Worm (Caenorhabditis elegans) whole organism, early embryonic: ENCODE results near the gene txt-17.
"Not testable (repeated sequence)": the region's sequence is repeated elsewhere in the genome, so short reads cannot be mapped to it uniquely, and the experiment has no call there.

Source experiments
- B0310.2 ChIP-seq: sonication (generic microtip); optimal IDR thresholded peaks from 2 replicates; lab custom pipeline; 2016; ENCODE audit warnings: mild to moderate bottlenecking, missing genetic modification characterization, missing compliant biosample characterization
- F13C5.2 ChIP-seq: sonication (generic microtip); optimal IDR thresholded peaks from 2 replicates; lab custom pipeline; 2017; ENCODE audit warnings: mild to moderate bottlenecking, missing genetic modification characterization, inconsistent platforms, missing compliant biosample characterization
- aly-1 ChIP-seq: sonication (generic microtip); optimal IDR thresholded peaks from 2 replicates; lab custom pipeline; 2016; ENCODE audit warnings: missing genetic modification characterization, missing compliant biosample characterization
- ama-1 ChIP-seq: fragments of 150-350 bp; optimal IDR thresholded peaks from 2 replicates; lab custom pipeline; 2014
- ceh-13 ChIP-seq: fragments of 200-800 bp; sonication (Bioruptor generic); optimal IDR thresholded peaks from 2 replicates; lab custom pipeline; 2018; ENCODE audit warnings: mild to moderate bottlenecking, missing genetic modification characterization, missing compliant biosample characterization
- ceh-36 ChIP-seq: sonication (generic microtip); optimal IDR thresholded peaks from 2 replicates; lab custom pipeline; 2016; ENCODE audit warnings: missing genetic modification characterization, inconsistent platforms, missing compliant biosample characterization
- ets-7 ChIP-seq: sonication (generic microtip); optimal IDR thresholded peaks from 2 replicates; lab custom pipeline; 2016; ENCODE audit warnings: missing genotype, missing genetic modification characterization, missing compliant biosample characterization
- flt-1 ChIP-seq: fragments of 200-800 bp; sonication (Bioruptor generic); IDR thresholded peaks from 2 replicates; pipeline ENCODE4 v1.3.6; 2022; ENCODE audit warnings: missing genetic modification characterization, missing compliant biosample characterization
- hmbx-1 ChIP-seq: sonication (generic microtip); optimal IDR thresholded peaks from 2 replicates; lab custom pipeline; 2016; ENCODE audit warnings: mild to moderate bottlenecking, missing genetic modification characterization, missing compliant biosample characterization
- hmg-4 ChIP-seq: fragments of 200-800 bp; sonication (Bioruptor generic); optimal IDR thresholded peaks from 2 replicates; lab custom pipeline; 2018; ENCODE audit warnings: mild to moderate bottlenecking, missing genetic modification characterization, missing compliant biosample characterization
- hnd-1 ChIP-seq: sonication (generic microtip); optimal IDR thresholded peaks from 2 replicates; lab custom pipeline; 2016; ENCODE audit warnings: missing genetic modification characterization, missing compliant biosample characterization
- pes-1 ChIP-seq: fragments of 200-800 bp; sonication (Bioruptor generic); IDR thresholded peaks from 2 replicates; pipeline ENCODE4 v1.3.6; 2022; ENCODE audit warnings: missing genetic modification reagents, missing genetic modification characterization, missing compliant biosample characterization
- scrt-1 ChIP-seq: fragments of 200-800 bp; sonication (Bioruptor generic); IDR thresholded peaks from 2 replicates; pipeline ENCODE4 v1.3.6; 2022; ENCODE audit warnings: missing genetic modification characterization, missing compliant biosample characterization
- sea-1 ChIP-seq: fragments of 200-800 bp; sonication (Bioruptor generic); conservative IDR thresholded peaks from 2 replicates; pipeline ENCODE4 v1.3.6; 2022; ENCODE audit warnings: missing genetic modification characterization, missing compliant biosample characterization
- tbx-11 ChIP-seq: fragments of 200-800 bp; sonication (Bioruptor generic); IDR thresholded peaks from 2 replicates; pipeline ENCODE4 v1.3.6; 2022; ENCODE audit warnings: missing genetic modification characterization, missing compliant biosample characterization
- tbx-37 ChIP-seq: fragments of 200-800 bp; sonication (Bioruptor generic); conservative IDR thresholded peaks from 2 replicates; pipeline ENCODE4 v1.3.6; 2022; ENCODE audit warnings: missing genetic modification reagents, missing genetic modification characterization, missing compliant biosample characterization
- tra-4 ChIP-seq: sonication (generic microtip); optimal IDR thresholded peaks from 2 replicates; lab custom pipeline; 2017; ENCODE audit warnings: missing genetic modification characterization, missing compliant biosample characterization

txt-17 gene

DNA sequence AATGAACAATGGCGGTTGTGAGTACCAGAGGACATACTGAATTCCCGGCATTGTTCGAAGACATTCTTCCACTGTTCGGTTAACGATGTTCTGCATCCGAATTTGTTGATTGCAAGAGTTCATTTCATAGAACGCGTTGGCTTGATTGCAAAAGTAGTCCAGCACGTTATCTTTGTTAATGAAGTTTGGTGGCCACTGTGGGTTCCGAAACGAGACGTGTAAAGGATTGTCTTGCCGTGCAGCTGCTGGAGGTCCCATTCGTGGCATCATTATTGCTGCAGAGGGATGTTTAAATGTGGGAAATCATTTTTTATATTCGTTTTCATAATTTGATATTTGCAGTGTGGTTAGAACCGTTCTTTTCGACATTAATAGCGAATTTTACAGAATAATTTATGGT lies 6.3 kb upstream of the txt-17 start, which contains the start of gene mdt-6:
mdt-6 (minus strand) TSS at position 275 of the 400 bp plus-strand sequence.
- TF ChIP-seq ets-7 (tag; lab: Kevin White, UChicago): no peak
- TF ChIP-seq aly-1 (tag; lab: Kevin White, UChicago): no peak
- TF ChIP-seq F13C5.2 (tag; lab: Kevin White, UChicago): no peak
- no peak for TF ChIP-seq sea-1 (GFP tag; lab: Robert Waterston, UW)
- TF ChIP-seq hmg-4 (GFP tag; lab: Kevin White, UChicago): no peak
- TF ChIP-seq pes-1 (GFP tag; lab: Robert Waterston, UW): no peak
- TF ChIP-seq B0310.2: no peak
- no peak for TF ChIP-seq scrt-1 (GFP tag; lab: Robert Waterston, UW)
- TF ChIP-seq tra-4 (tag; lab: Kevin White, UChicago): no peak
- TF ChIP-seq ama-1 (lab: Kevin White, UChicago): no peak
- no peak for TF ChIP-seq ceh-13 (GFP tag; lab: Kevin White, UChicago)
- TF ChIP-seq tbx-37: no peak
- TF ChIP-seq hmbx-1: no peak
- no peak for TF ChIP-seq ceh-36
- no peak for TF ChIP-seq hnd-1 (tag; lab: Kevin White, UChicago)
- TF ChIP-seq flt-1: no peak
- no peak for TF ChIP-seq tbx-11 (GFP tag; lab: Robert Waterston, UW)

DNA sequence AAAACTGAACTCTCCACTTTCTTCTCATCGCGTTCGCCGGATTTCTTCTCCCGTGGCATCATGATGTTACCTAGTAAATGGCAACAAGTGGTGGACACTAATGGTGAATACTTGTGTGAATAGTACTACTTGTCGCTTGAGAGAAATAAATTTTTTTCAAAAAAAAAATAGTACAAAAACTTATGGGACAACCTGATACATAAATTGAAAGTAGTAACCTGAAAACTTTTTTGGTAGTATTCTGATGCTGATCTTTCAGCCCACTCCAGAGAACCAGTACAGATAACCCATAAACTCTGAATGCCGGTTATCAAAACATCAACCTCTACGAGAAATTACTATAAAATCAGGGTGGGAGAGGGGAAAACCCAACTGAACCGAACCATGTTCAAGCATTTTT lies 4.8 kb upstream of the txt-17 start, which contains the start of gene Y57E12AL.2:
Y57E12AL.2 (plus strand) TSS at position 301 of the 400 bp plus-strand sequence.
- not testable (repeated sequence) for TF ChIP-seq sea-1 (GFP tag; lab: Robert Waterston, UW); tbx-11 (GFP tag; lab: Robert Waterston, UW); hnd-1 (tag; lab: Kevin White, UChicago)

DNA sequence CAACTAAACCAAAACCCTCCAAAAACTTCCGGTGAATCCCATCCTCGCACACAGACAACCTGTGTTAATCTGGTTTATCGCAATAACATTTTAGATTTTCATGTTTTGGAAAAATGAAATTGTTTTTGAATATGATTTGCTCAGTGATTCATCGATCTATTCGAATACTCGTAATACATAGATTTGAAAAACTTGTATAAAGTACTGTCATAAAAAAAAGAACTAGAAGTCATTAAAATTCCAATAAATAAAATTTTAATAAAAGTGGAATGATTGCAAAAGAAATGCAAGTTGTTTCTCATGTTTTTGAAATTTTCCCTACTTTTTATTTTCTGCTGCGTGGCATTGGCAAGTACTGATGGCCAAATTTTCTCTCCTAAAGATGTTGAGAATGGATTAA lies 1.6 kb upstream of the txt-17 start, which contains the start of gene spig-8:
spig-8 (plus strand) TSS at position 301 of the 400 bp plus-strand sequence.
- TF ChIP-seq hmg-4 (GFP tag; lab: Kevin White, UChicago) (no peak), pes-1 (GFP tag; lab: Robert Waterston, UW) (no peak), F13C5.2 (tag; lab: Kevin White, UChicago) (no peak), scrt-1 (GFP tag; lab: Robert Waterston, UW) (no peak), hmbx-1 (no peak), ceh-13 (GFP tag; lab: Kevin White, UChicago) (no peak), ceh-36 (no peak), ama-1 (lab: Kevin White, UChicago) (no peak), sea-1 (GFP tag; lab: Robert Waterston, UW) (no peak), tbx-11 (GFP tag; lab: Robert Waterston, UW) (no peak), tbx-37 (no peak), hnd-1 (tag; lab: Kevin White, UChicago) (no peak), aly-1 (tag; lab: Kevin White, UChicago) (no peak), tra-4 (tag; lab: Kevin White, UChicago) (no peak)

DNA sequence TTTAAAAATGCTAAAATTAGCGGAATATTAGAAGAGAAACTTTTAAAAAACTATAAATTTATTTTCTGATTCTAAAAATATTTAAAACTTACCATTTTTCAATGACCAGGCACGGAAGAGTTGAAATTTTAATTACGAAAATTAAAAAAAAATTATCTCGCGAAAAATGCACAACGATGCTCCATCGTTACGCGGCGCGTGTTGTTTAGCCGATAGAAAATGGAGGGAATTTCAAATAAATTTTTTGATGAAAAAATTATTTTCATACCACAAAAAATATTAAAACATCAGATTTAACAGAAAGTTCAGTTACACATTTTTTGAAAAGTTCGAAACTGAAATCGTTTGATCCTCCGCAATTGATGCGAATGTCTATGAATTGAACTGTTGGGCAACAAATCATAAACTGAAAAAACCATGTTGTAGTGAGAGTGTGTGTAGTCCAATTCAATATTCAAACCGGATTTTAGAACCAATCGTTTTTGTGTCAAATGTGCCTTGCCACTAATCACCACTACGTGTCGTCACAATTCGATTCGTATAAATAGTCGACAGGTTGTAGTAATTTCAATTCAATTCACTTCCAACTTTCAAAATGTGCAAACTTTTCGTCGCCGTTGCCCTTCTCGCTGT lies 1.8 kb downstream of the txt-17 start, which contains the start of the genes tofu-2 and spig-1:
tofu-2 (minus strand) TSS at position 116 of the 633 bp plus-strand sequence.
spig-1 (plus strand) TSS at position 583 of the 633 bp plus-strand sequence.
- no peak for TF ChIP-seq hmbx-1
- no peak for TF ChIP-seq hmg-4 (GFP tag; lab: Kevin White, UChicago)
- TF ChIP-seq B0310.2: no peak
- no peak for TF ChIP-seq tbx-37
- TF ChIP-seq pes-1 (GFP tag; lab: Robert Waterston, UW): no peak
- no peak for TF ChIP-seq F13C5.2 (tag; lab: Kevin White, UChicago)
- no peak for TF ChIP-seq aly-1 (tag; lab: Kevin White, UChicago)
- TF ChIP-seq ceh-36: no peak
- TF ChIP-seq tbx-11 (GFP tag; lab: Robert Waterston, UW): no peak
- no peak for TF ChIP-seq flt-1
- TF ChIP-seq hnd-1 (tag; lab: Kevin White, UChicago): no peak
- no peak for TF ChIP-seq ama-1 (lab: Kevin White, UChicago)
- TF ChIP-seq tra-4 (tag; lab: Kevin White, UChicago): no peak
- TF ChIP-seq sea-1 (GFP tag; lab: Robert Waterston, UW): no peak
- no peak for TF ChIP-seq ceh-13 (GFP tag; lab: Kevin White, UChicago)
- TF ChIP-seq scrt-1 (GFP tag; lab: Robert Waterston, UW): no peak
- TF ChIP-seq ets-7 (tag; lab: Kevin White, UChicago): no peak

DNA sequence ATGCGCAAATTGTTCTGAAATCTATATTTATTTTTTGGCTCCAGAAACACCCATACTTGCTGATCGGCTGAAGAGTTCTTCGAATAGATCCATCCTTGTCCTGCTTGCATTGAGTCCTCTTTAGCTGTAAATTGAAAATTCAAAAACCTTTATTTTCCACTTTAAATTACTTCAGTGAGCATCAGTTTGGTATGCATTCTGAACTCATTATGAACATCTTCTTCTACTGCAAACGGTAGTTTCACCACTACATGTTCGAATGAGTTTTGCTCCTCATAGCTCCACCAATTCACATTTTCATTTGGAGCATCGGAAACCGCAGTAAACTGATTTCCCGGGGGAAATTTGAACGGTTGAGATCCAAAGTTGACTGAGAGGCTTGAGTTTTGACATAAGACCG lies 2.8 kb downstream of the txt-17 start:
- TF ChIP-seq tra-4 (tag; lab: Kevin White, UChicago) (no peak), B0310.2 (no peak), flt-1 (no peak), tbx-11 (GFP tag; lab: Robert Waterston, UW) (no peak), ets-7 (tag; lab: Kevin White, UChicago) (no peak), tbx-37 (no peak), sea-1 (GFP tag; lab: Robert Waterston, UW) (no peak), ceh-36 (no peak), scrt-1 (GFP tag; lab: Robert Waterston, UW) (no peak), hmbx-1 (no peak), ceh-13 (GFP tag; lab: Kevin White, UChicago) (no peak), hmg-4 (GFP tag; lab: Kevin White, UChicago) (no peak), aly-1 (tag; lab: Kevin White, UChicago) (no peak), pes-1 (GFP tag; lab: Robert Waterston, UW) (no peak), hnd-1 (tag; lab: Kevin White, UChicago) (no peak)

DNA sequence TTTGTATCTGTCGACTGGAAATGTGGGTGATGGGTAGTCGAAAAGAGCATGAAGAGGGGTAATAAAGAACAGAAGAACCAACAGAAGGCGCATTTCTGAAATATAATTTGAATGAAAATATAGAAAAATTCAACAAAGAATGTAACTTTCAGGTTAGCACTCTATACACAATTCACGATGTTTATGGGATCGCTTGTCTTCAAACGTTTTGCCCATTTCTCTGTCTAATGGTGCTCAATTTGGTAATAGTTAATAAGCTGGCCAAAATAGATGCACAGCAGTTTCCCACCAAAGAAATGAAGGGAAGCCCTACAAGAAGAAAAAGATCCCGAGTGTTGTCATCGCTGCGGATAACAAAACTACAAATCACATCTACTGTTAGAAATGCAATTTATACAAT lies 5.5 kb downstream of the txt-17 start, which contains the start of gene F20A1.8:
F20A1.8 (minus strand) TSS at position 101 of the 400 bp plus-strand sequence.
- TF ChIP-seq hmg-4 (GFP tag; lab: Kevin White, UChicago): no peak
- TF ChIP-seq flt-1: no peak
- TF ChIP-seq hnd-1 (tag; lab: Kevin White, UChicago): no peak
- no peak for TF ChIP-seq pes-1 (GFP tag; lab: Robert Waterston, UW)
- no peak for TF ChIP-seq aly-1 (tag; lab: Kevin White, UChicago)
- TF ChIP-seq ceh-13 (GFP tag; lab: Kevin White, UChicago): no peak
- no peak for TF ChIP-seq tbx-37
- no peak for TF ChIP-seq F13C5.2 (tag; lab: Kevin White, UChicago)
